Worm (Caenorhabditis elegans): Measurements from ENCODE around the gene tbc-6.

tbc-6 gene

ce11 chrII:6898017-6898779, 50.3 kb downstream of the tbc-6 start, which contains the start of gene hrpl-1 (continued):
- TF ChIP-seq lir-3 (tag; optimal IDR thresholded peaks at IDR 0.05; ENCODE audit: poor library complexity) (no peak), egl-13 (tag; optimal IDR thresholded peaks at IDR 0.05) (no peak), elt-2 (tag; optimal IDR thresholded peaks at IDR 0.05) (no peak), ces-1 (GFP tag; optimal IDR thresholded peaks at IDR 0.05) (no peak), ztf-11 (tag; optimal IDR thresholded peaks at IDR 0.05) (no peak), jun-1 (tag; optimal IDR thresholded peaks at IDR 0.05) (no peak), tbx-2 (tag; optimal IDR thresholded peaks at IDR 0.05) (no peak), fkh-8 (tag; optimal IDR thresholded peaks at IDR 0.05) (no peak), xbp-1 (tag; optimal IDR thresholded peaks at IDR 0.05) (peak; percentile 28), sptf-1 (tag; optimal IDR thresholded peaks at IDR 0.05) (no peak), ceh-63 (GFP tag; optimal IDR thresholded peaks at IDR 0.05) (no peak), mab-9 (GFP tag; IDR thresholded peaks at IDR 0.05) (no peak), snpc-4 (tag; optimal IDR thresholded peaks at IDR 0.05) (no peak), F16B12.6 (tag; optimal IDR thresholded peaks at IDR 0.05) (no peak), C04F5.9 (tag; optimal IDR thresholded peaks at IDR 0.05) (no peak), tlp-1 (tag; optimal IDR thresholded peaks at IDR 0.05) (no peak), irx-1 (tag; optimal IDR thresholded peaks at IDR 0.05) (peak; percentile 27), skn-1 (tag; optimal IDR thresholded peaks at IDR 0.05) (no peak), fkh-10 (GFP tag; optimal IDR thresholded peaks at IDR 0.05) (no peak), unc-62 (GFP tag; optimal IDR thresholded peaks at IDR 0.05) (no peak), alr-1 (tag; optimal IDR thresholded peaks at IDR 0.05; ENCODE audit: borderline replicate concordance) (no peak), lin-13 (GFP tag; optimal IDR thresholded peaks at IDR 0.05) (no peak), nhr-85 (tag) (peak; percentile 26), ceh-88 (GFP tag; IDR thresholded peaks at IDR 0.05) (no peak), ceh-90 (tag; optimal IDR thresholded peaks at IDR 0.05) (no peak), nhr-28 (tag; optimal IDR thresholded peaks at IDR 0.05) (no peak), pqm-1 (tag; optimal IDR thresholded peaks at IDR 0.05) (no peak), dpl-1 (GFP tag; optimal IDR thresholded peaks at IDR 0.05) (peak in 2 of 3 experiments; percentile 30 to 54), ztf-4 (tag; optimal IDR thresholded peaks at IDR 0.05) (no peak), grh-1 (GFP tag; IDR thresholded peaks at IDR 0.05) (no peak), ets-5 (GFP tag; IDR thresholded peaks at IDR 0.05) (no peak), unc-86 (tag; optimal IDR thresholded peaks at IDR 0.05) (no peak), hlh-4 (tag; optimal IDR thresholded peaks at IDR 0.05) (no peak)

- TF ChIP-seq unc-130 (tag; optimal IDR thresholded peaks at IDR 0.05) (no peak), tlp-1 (tag; optimal IDR thresholded peaks at IDR 0.05) (no peak), nhr-11 (tag; optimal IDR thresholded peaks at IDR 0.05) (no peak), pqm-1 (tag; optimal IDR thresholded peaks at IDR 0.05) (no peak)
These were observed 52.8 kb downstream of the tbc-6 start for ce11 chrII:6900708-6901107.

Measured in whole organism, L1 larva.